Fruit fly (Drosophila melanogaster) S2 (cell line): ENCODE data around the gene CG46281.

Source experiments
- CG8478 ChIP-seq: fragments of >200 bp; optimal IDR thresholded peaks from 2 replicates; lab custom pipeline; 2018
- CTCF ChIP-seq, 2 experiments: fragments of >200 bp; optimal IDR thresholded peaks; 2 replicates each; lab custom pipeline; 2018

dm6 chr3R:13051942-13052693 is 22.0 kb upstream of the CG46281 start, which contains the start of gene pic:
- TF ChIP-seq CTCF (optimal IDR thresholded peaks at IDR 0.05; lab: Kevin White, UChicago), result no peak
- TF ChIP-seq CG8478 (lab: Kevin White, UChicago), result no peak
